Worm (Caenorhabditis elegans): ENCODE measurements around the gene C14C6.13.

DNA sequence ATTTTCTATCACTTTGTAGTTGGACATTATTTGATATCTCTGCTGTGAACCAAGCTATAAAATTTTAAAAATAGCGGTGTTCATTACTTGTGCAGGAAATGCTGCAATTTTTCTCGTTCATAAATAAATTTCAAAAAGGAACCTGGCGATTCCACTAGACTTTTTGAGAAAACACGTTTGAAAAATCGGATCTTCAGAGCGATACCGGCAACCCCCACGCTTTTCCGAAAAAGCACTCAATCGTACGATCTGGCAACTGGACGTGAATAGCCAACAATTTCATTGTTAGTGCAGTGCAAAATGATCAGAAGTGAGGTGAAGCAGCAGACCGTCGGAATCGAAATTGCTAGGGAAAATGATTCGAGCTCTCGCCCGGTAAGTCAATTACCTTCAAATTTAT lies 7.1 kb upstream of the C14C6.13 start, which contains the start of gene nstp-7:
- TF ChIP-seq skn-1 (tag; optimal IDR thresholded peaks at IDR 0.05) (no peak), pqm-1 (tag; optimal IDR thresholded peaks at IDR 0.05) (no peak), ets-5 (GFP tag; IDR thresholded peaks at IDR 0.05) (no peak), nhr-237 (tag; optimal IDR thresholded peaks at IDR 0.05) (no peak), snu-23 (GFP tag; optimal IDR thresholded peaks at IDR 0.05) (no peak), aly-2 (tag; optimal IDR thresholded peaks at IDR 0.05) (no peak), nhr-12 (tag; optimal IDR thresholded peaks at IDR 0.05) (no peak), egl-27 (tag; optimal IDR thresholded peaks at IDR 0.05) (no peak)
